Worm (Caenorhabditis elegans): ENCODE results near the gene C14A11.2.

- TF ChIP-seq ama-1 (optimal IDR thresholded peaks at IDR 0.05) (no peak), flt-1 (GFP tag; IDR thresholded peaks at IDR 0.05) (no peak), tbx-11 (GFP tag; IDR thresholded peaks at IDR 0.05) (no peak), hmbx-1 (tag; optimal IDR thresholded peaks at IDR 0.05) (no peak), pes-1 (GFP tag; IDR thresholded peaks at IDR 0.05) (no peak), F13C5.2 (tag; optimal IDR thresholded peaks at IDR 0.05) (no peak), hnd-1 (tag; optimal IDR thresholded peaks at IDR 0.05) (no peak), ets-7 (tag; optimal IDR thresholded peaks at IDR 0.05) (no peak), sea-1 (GFP tag; conservative IDR thresholded peaks at IDR 0.05) (no peak)
These were observed 7.9 kb upstream of the C14A11.2 start for ce11 chrX:2795054-2795453.

Data from whole organism, early embryonic.